Fruit fly (Drosophila melanogaster) whole organism, embryonic: ENCODE measurements around the gene mbm.

Source experiments
- Aef1 ChIP-seq: fragments of 200-800 bp; sonication (Bioruptor generic); IDR thresholded peaks from 3 replicates; pipeline ENCODE4 v1.3.6; 2022; ENCODE audit warnings: missing biosample characterization, missing genetic modification characterization
- Atf6 ChIP-seq: fragments of 200-800 bp; sonication (Bioruptor generic); IDR thresholded peaks from 2 replicates; pipeline ENCODE4 v1.3.6; 2022; ENCODE audit warnings: missing biosample characterization, missing genetic modification characterization
- Blimp-1 ChIP-seq: fragments of 200-800 bp; sonication (Bioruptor generic); optimal IDR thresholded peaks from 3 replicates; lab custom pipeline; 2018; ENCODE audit warnings: missing biosample characterization, missing genetic modification characterization, mild to moderate bottlenecking, moderate library complexity, missing genetic modification reagents
- C15 ChIP-seq: fragments of 200-800 bp; sonication (Bioruptor generic); IDR thresholded peaks from 3 replicates; pipeline ENCODE4 v1.3.6; 2022; ENCODE audit warnings: missing biosample characterization, missing genetic modification characterization
- CG1024 ChIP-seq: fragments of 200-800 bp; sonication (Bioruptor generic); IDR thresholded peaks from 2 replicates; pipeline ENCODE4 v1.3.6; 2022; ENCODE audit warnings: missing biosample characterization, missing genetic modification characterization
- CG10543 ChIP-seq: fragments of 200-800 bp; sonication (Bioruptor generic); optimal IDR thresholded peaks from 3 replicates; lab custom pipeline; 2017; ENCODE audit warnings: missing biosample characterization, mild to moderate bottlenecking, missing genetic modification characterization, moderate library complexity
- CG11696 ChIP-seq: fragments of 200-800 bp; sonication (Bioruptor generic); IDR thresholded peaks from 2 replicates; pipeline ENCODE4 v1.3.6; 2022; ENCODE audit warnings: missing biosample characterization, missing genetic modification characterization
- CG12155 ChIP-seq: fragments of 200-800 bp; sonication (Bioruptor generic); optimal IDR thresholded peaks from 3 replicates; lab custom pipeline; 2016; ENCODE audit warnings: missing biosample characterization, missing genetic modification characterization
- CG12299 ChIP-seq: fragments of 200-800 bp; sonication (Bioruptor generic); optimal IDR thresholded peaks from 2 replicates; lab custom pipeline; 2018; ENCODE audit warnings: missing biosample characterization, mild to moderate bottlenecking, missing genetic modification characterization
- CG13296 ChIP-seq: fragments of 200-800 bp; sonication (Bioruptor generic); optimal IDR thresholded peaks from 3 replicates; lab custom pipeline; 2018; ENCODE audit warnings: missing biosample characterization, mild to moderate bottlenecking, missing genetic modification characterization
- CG13624 ChIP-seq: fragments of 200-800 bp; sonication (Bioruptor generic); optimal IDR thresholded peaks from 2 replicates; lab custom pipeline; 2016; ENCODE audit warnings: missing biosample characterization, missing genetic modification characterization
- CG17568 ChIP-seq: fragments of 200-800 bp; sonication (Bioruptor generic); optimal IDR thresholded peaks from 2 replicates; lab custom pipeline; 2018; ENCODE audit warnings: missing biosample characterization, mild to moderate bottlenecking, missing genetic modification characterization, moderate library complexity
- CG2202 ChIP-seq: fragments of 200-800 bp; sonication (Bioruptor generic); optimal IDR thresholded peaks from 2 replicates; lab custom pipeline; 2018; ENCODE audit warnings: missing biosample characterization, mild to moderate bottlenecking, missing genetic modification characterization
- CG2889 ChIP-seq: fragments of 200-800 bp; sonication (Bioruptor generic); IDR thresholded peaks from 3 replicates; pipeline ENCODE4 v1.3.6; 2022; ENCODE audit warnings: missing biosample characterization, missing genetic modification characterization
- CG3163 ChIP-seq: fragments of 200-800 bp; sonication (Bioruptor generic); optimal IDR thresholded peaks from 3 replicates; lab custom pipeline; 2016; ENCODE audit warnings: missing biosample characterization, missing genetic modification characterization
- CG32767 ChIP-seq: fragments of 200-800 bp; sonication (Bioruptor generic); IDR thresholded peaks from 2 replicates; pipeline ENCODE4 v1.3.6; 2022; ENCODE audit warnings: missing biosample characterization, missing genetic modification characterization
- CG5180 ChIP-seq: fragments of 200-800 bp; sonication (Bioruptor generic); optimal IDR thresholded peaks from 3 replicates; lab custom pipeline; 2017; ENCODE audit warnings: missing biosample characterization, missing genetic modification characterization, mild to moderate bottlenecking, moderate library complexity, missing genetic modification reagents
- CG7271 ChIP-seq: fragments of 200-800 bp; sonication (Bioruptor generic); optimal IDR thresholded peaks from 2 replicates; lab custom pipeline; 2018; ENCODE audit warnings: missing biosample characterization, mild to moderate bottlenecking, missing genetic modification characterization, moderate library complexity
- CG7357 ChIP-seq: fragments of 200-800 bp; sonication (Bioruptor generic); IDR thresholded peaks from 3 replicates; pipeline ENCODE4 v1.3.6; 2022; ENCODE audit warnings: missing biosample characterization, missing genetic modification characterization
- CG7963 ChIP-seq: fragments of 200-800 bp; sonication (Bioruptor generic); IDR thresholded peaks from 3 replicates; pipeline ENCODE4 v1.3.6; 2022; ENCODE audit warnings: missing biosample characterization, missing genetic modification characterization; ENCODE audit not compliant: partially characterized antibody
- CG8281 ChIP-seq: fragments of 200-800 bp; sonication (Bioruptor generic); optimal IDR thresholded peaks from 2 replicates; lab custom pipeline; 2018; ENCODE audit warnings: missing biosample characterization, mild to moderate bottlenecking, missing genetic modification characterization, moderate library complexity
- CG9437 ChIP-seq: fragments of 200-800 bp; sonication (Bioruptor generic); optimal IDR thresholded peaks from 2 replicates; lab custom pipeline; 2018; ENCODE audit warnings: missing biosample characterization, mild to moderate bottlenecking, missing genetic modification characterization
- D19A ChIP-seq: fragments of 200-800 bp; optimal IDR thresholded peaks from 3 replicates; lab custom pipeline; 2019; ENCODE audit warnings: missing biosample characterization, mild to moderate bottlenecking, missing genetic modification characterization, moderate library complexity
- Ets65A ChIP-seq: fragments of 200-800 bp; sonication (Bioruptor generic); peaks from one replicate; lab custom pipeline; 2016; ENCODE audit warnings: missing biosample characterization, missing genetic modification characterization
- Ets97D ChIP-seq: fragments of 200-800 bp; sonication (Bioruptor generic); optimal IDR thresholded peaks from 3 replicates; lab custom pipeline; 2016; ENCODE audit warnings: missing biosample characterization, missing genetic modification characterization
- GATAe ChIP-seq: fragments of 200-800 bp; sonication (Bioruptor generic); conservative IDR thresholded peaks from 2 replicates; pipeline ENCODE4 v1.3.6; 2022; ENCODE audit warnings: missing biosample characterization, missing genetic modification characterization
- Hsf ChIP-seq: fragments of 200-800 bp; sonication (Bioruptor generic); optimal IDR thresholded peaks from 3 replicates; lab custom pipeline; 2016; ENCODE audit warnings: missing biosample characterization, missing genetic modification characterization
- Lim3 ChIP-seq: fragments of 200-800 bp; sonication (Bioruptor generic); IDR thresholded peaks from 2 replicates; pipeline ENCODE4 v1.3.6; 2022; ENCODE audit warnings: missing biosample characterization, missing genetic modification characterization
- Med ChIP-seq: fragments of 200-800 bp; sonication (Bioruptor generic); peaks from one replicate; lab custom pipeline; 2016; ENCODE audit warnings: missing biosample characterization, missing genetic modification characterization, mild to moderate bottlenecking, inconsistent platforms, moderate library complexity
- NC2α ChIP-seq: fragments of 200-800 bp; sonication (Bioruptor generic); optimal IDR thresholded peaks from 2 replicates; lab custom pipeline; 2016; ENCODE audit warnings: missing biosample characterization, missing genetic modification characterization
- Opbp ChIP-seq: fragments of 200-800 bp; sonication (Bioruptor generic); IDR thresholded peaks from 3 replicates; pipeline ENCODE4 v1.3.6; 2022; ENCODE audit warnings: missing biosample characterization, missing genetic modification characterization; ENCODE audit not compliant: partially characterized antibody
- Stat92E ChIP-seq, 3 experiments: fragments of >200 bp in 2 of 3; fragments of 200-800 bp in 1 of 3; sonication (Bioruptor generic) in 1 of 3; optimal IDR thresholded peaks; 2 replicates each; lab custom pipeline; 2017 to 2019; ENCODE audit warnings: missing biosample characterization in 3 of 3, missing genetic modification characterization in 3 of 3, mild to moderate bottlenecking in 1 of 3, moderate library complexity in 1 of 3
- abd-A ChIP-seq: fragments of 200-800 bp; sonication (Bioruptor generic); optimal IDR thresholded peaks from 3 replicates; lab custom pipeline; 2019; ENCODE audit warnings: missing biosample characterization, mild to moderate bottlenecking, missing genetic modification characterization, moderate library complexity
- al ChIP-seq: fragments of 200-800 bp; sonication (Bioruptor generic); IDR thresholded peaks from 2 replicates; pipeline ENCODE4 v1.3.6; 2022; ENCODE audit warnings: missing biosample characterization, missing genetic modification characterization
- br ChIP-seq: fragments of >200 bp; optimal IDR thresholded peaks from 2 replicates; lab custom pipeline; 2017
- dimm ChIP-seq: fragments of 200-800 bp; sonication (Bioruptor generic); IDR thresholded peaks from 2 replicates; pipeline ENCODE4 v1.3.6; 2022; ENCODE audit warnings: missing biosample characterization, missing genetic modification characterization
- dm ChIP-seq: fragments of 200-800 bp; sonication (Bioruptor generic); optimal IDR thresholded peaks from 3 replicates; lab custom pipeline; 2016; ENCODE audit warnings: missing biosample characterization, missing genetic modification characterization
- en ChIP-seq: fragments of 200-800 bp; sonication (Bioruptor generic); optimal IDR thresholded peaks from 2 replicates; lab custom pipeline; 2016; ENCODE audit warnings: missing biosample characterization, missing genetic modification characterization
- eyg ChIP-seq: fragments of 200-800 bp; sonication (Bioruptor generic); optimal IDR thresholded peaks from 3 replicates; lab custom pipeline; 2016; ENCODE audit warnings: missing biosample characterization, missing genetic modification characterization
- gt ChIP-seq: fragments of 200-800 bp; sonication (Bioruptor generic); IDR thresholded peaks from 2 replicates; pipeline ENCODE4 v1.3.6; 2022; ENCODE audit warnings: missing biosample characterization, missing genetic modification characterization
- jumu ChIP-seq: fragments of 200-800 bp; sonication (Bioruptor generic); optimal IDR thresholded peaks from 3 replicates; lab custom pipeline; 2016; ENCODE audit warnings: missing biosample characterization, missing genetic modification characterization
- kni ChIP-seq: fragments of 200-800 bp; sonication (Bioruptor generic); optimal IDR thresholded peaks from 3 replicates; lab custom pipeline; 2017; ENCODE audit warnings: mild to moderate bottlenecking, missing biosample characterization, missing genetic modification reagents, missing genetic modification characterization
- mam ChIP-seq: fragments of 200-800 bp; sonication (Bioruptor generic); optimal IDR thresholded peaks from 3 replicates; lab custom pipeline; 2016; ENCODE audit warnings: missing biosample characterization, missing genetic modification characterization
- nau ChIP-seq: fragments of 200-800 bp; sonication (Bioruptor generic); optimal IDR thresholded peaks from 3 replicates; lab custom pipeline; 2017; ENCODE audit warnings: missing biosample characterization, mild to moderate bottlenecking, missing genetic modification characterization, missing genetic modification reagents
- oc ChIP-seq: fragments of 200-800 bp; sonication (Bioruptor generic); optimal IDR thresholded peaks from 2 replicates; lab custom pipeline; 2018; ENCODE audit warnings: missing biosample characterization, mild to moderate bottlenecking, missing genetic modification characterization, moderate library complexity
- pfk ChIP-seq: fragments of 200-800 bp; sonication (Bioruptor generic); optimal IDR thresholded peaks from 2 replicates; lab custom pipeline; 2018; ENCODE audit warnings: missing biosample characterization, mild to moderate bottlenecking, missing genetic modification characterization, moderate library complexity
- slp2 ChIP-seq: fragments of 200-800 bp; sonication (Bioruptor generic); optimal IDR thresholded peaks from 2 replicates; lab custom pipeline; 2016; ENCODE audit warnings: missing biosample characterization, missing genetic modification characterization
- sna ChIP-seq: fragments of 200-800 bp; sonication (Bioruptor generic); IDR thresholded peaks from 2 replicates; pipeline ENCODE4 v1.3.6; 2022; ENCODE audit warnings: missing biosample characterization, missing genetic modification characterization; ENCODE audit not compliant: partially characterized antibody
- trem ChIP-seq: fragments of 200-800 bp; optimal IDR thresholded peaks from 3 replicates; lab custom pipeline; 2019; ENCODE audit warnings: missing biosample characterization, mild to moderate bottlenecking, missing genetic modification characterization, moderate library complexity
- usp ChIP-seq: fragments of >200 bp; optimal IDR thresholded peaks from 2 replicates; lab custom pipeline; 2017; ENCODE audit warnings: missing biosample characterization, missing genetic modification characterization
- wek ChIP-seq: fragments of 200-800 bp; sonication (Bioruptor generic); optimal IDR thresholded peaks from 3 replicates; lab custom pipeline; 2018; ENCODE audit warnings: missing biosample characterization, mild to moderate bottlenecking, missing genetic modification characterization, moderate library complexity
- z ChIP-seq: fragments of 200-800 bp; sonication (Bioruptor generic); IDR thresholded peaks from 3 replicates; pipeline ENCODE4 v1.3.6; 2022; ENCODE audit warnings: missing biosample characterization, missing genetic modification characterization

Gene mbm

DNA sequence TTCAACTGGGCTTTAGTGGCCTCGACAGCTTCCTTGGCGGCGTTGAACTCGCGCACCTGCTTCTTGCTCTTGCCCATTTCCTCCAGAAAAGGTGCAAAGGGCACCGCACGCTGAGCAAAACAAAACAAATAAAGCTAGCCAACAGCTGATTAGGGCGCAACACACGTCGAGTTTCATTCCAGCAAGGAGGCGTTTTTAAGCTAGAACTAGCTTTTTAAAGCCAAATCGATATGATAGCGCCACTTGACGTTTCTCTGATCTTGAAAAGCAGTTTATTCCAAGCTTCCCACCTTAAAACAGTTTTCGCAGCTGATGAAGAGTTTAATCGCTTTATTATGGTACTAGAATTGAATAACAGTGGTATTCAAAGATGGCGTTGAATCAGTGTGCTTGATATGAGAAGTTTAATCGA lies 9.6 kb upstream of the mbm start, which contains the start of gene CG11601 (continued):
- TF ChIP-seq Aef1 (GFP tag; lab: Robert Waterston, UW) (0 out of 3 replicates have a peak, but pooled peaks have one; percentile 20), CG13624 (peak; percentile 34), sna (GFP tag; lab: Robert Waterston, UW) (0 out of 2 replicates have a peak, but pooled peaks have one; percentile 11), CG3163 (GFP tag; lab: Kevin White, UChicago) (no peak), Stat92E (GFP tag; optimal IDR thresholded peaks at IDR 0.05; lab: Kevin White, UChicago) (no peak), CG13296 (GFP tag; lab: Kevin White, UChicago) (no peak), CG12299 (tag; lab: Kevin White, UChicago) (no peak), Med (GFP tag; lab: Kevin White, UChicago) (peak; percentile 88), usp (GFP tag; lab: Kevin White, UChicago) (no peak), kni (peak; percentile 24), oc (no peak), D19A (no peak), mam (GFP tag; lab: Kevin White, UChicago) (no peak), en (no peak), CG8281 (tag; lab: Kevin White, UChicago) (no peak), GATAe (GFP tag; lab: Robert Waterston, UW) (no peak), CG2889 (GFP tag; lab: Robert Waterston, UW) (no peak), Lim3 (GFP tag; lab: Robert Waterston, UW) (no peak), slp2 (no peak), CG1024 (GFP tag; lab: Robert Waterston, UW) (no peak), CG7963 (no peak), CG7271 (tag; lab: Kevin White, UChicago) (no peak), CG5180 (GFP tag; lab: Kevin White, UChicago) (no peak), CG11696 (GFP tag; lab: Robert Waterston, UW) (no peak), trem (tag; lab: Kevin White, UChicago) (peak; percentile 8), CG2202 (tag; lab: Kevin White, UChicago) (no peak), C15 (no peak), z (GFP tag; lab: Robert Waterston, UW) (no peak), Opbp (GFP tag; lab: Robert Waterston, UW) (no peak), CG17568 (GFP tag; lab: Kevin White, UChicago) (no peak), NC2α (no peak), wek (GFP tag; lab: Kevin White, UChicago) (no peak), eyg (GFP tag; lab: Kevin White, UChicago) (no peak), CG7357 (GFP tag; lab: Robert Waterston, UW) (peak; percentile 67; the same call in 2 of the 3 replicates), pfk (GFP tag; lab: Kevin White, UChicago) (no peak), CG9437 (GFP tag; lab: Kevin White, UChicago) (no peak), CG32767 (GFP tag; lab: Robert Waterston, UW) (0 out of 2 replicates have a peak, but pooled peaks have one; percentile 27), CG10543 (GFP tag; lab: Kevin White, UChicago) (peak; percentile 31), br (lab: Kevin White, UChicago) (no peak), Ets97D (GFP tag; lab: Kevin White, UChicago) (peak; percentile 53), nau (no peak), CG12155 (GFP tag; lab: Kevin White, UChicago) (no peak), abd-A (no peak), Hsf (GFP tag; lab: Kevin White, UChicago) (peak; percentile 49), dm (GFP tag; lab: Kevin White, UChicago) (peak; percentile 14), al (no peak), jumu (GFP tag; lab: Kevin White, UChicago) (no peak), gt (GFP tag; lab: Robert Waterston, UW) (no peak), Atf6 (GFP tag; lab: Robert Waterston, UW) (peak; percentile 20; the same call in 1 of the 2 replicates), Blimp-1 (no peak), Ets65A (GFP tag; lab: Kevin White, UChicago) (peak; percentile 80), dimm (GFP tag; lab: Robert Waterston, UW) (no peak)
